Worm (Caenorhabditis elegans) whole organism, L1 larva: Measurements from ENCODE around the gene srx-59.

Experiments used
- C04F5.9 ChIP-seq: sonication (generic microtip); optimal IDR thresholded peaks from 2 replicates; lab custom pipeline; 2016; ENCODE audit warnings: missing genetic modification characterization, missing compliant biosample characterization
- C16A3.4 ChIP-seq: fragments of 150-350 bp; optimal IDR thresholded peaks from 2 replicates; lab custom pipeline; 2014; ENCODE audit warnings: missing biosample characterization, missing genetic modification characterization
- C34B4.2 ChIP-seq: sonication (generic microtip); optimal IDR thresholded peaks from 2 replicates; lab custom pipeline; 2017; ENCODE audit warnings: mild to moderate bottlenecking, missing genetic modification characterization, missing compliant biosample characterization
- F16B12.6 ChIP-seq: fragments of 150-350 bp; optimal IDR thresholded peaks from 2 replicates; lab custom pipeline; 2014; ENCODE audit warnings: missing biosample characterization, missing genetic modification characterization
- alr-1 ChIP-seq: fragments of 200-800 bp; sonication (Bioruptor generic); optimal IDR thresholded peaks from 2 replicates; lab custom pipeline; 2018; ENCODE audit warnings: borderline replicate concordance, mild to moderate bottlenecking, missing genetic modification characterization, missing compliant biosample characterization
- ama-1 ChIP-seq: fragments of 150-350 bp; optimal IDR thresholded peaks from 2 replicates; lab custom pipeline; 2014
- blmp-1 ChIP-seq: fragments of 150-350 bp; optimal IDR thresholded peaks from 2 replicates; lab custom pipeline; 2014; ENCODE audit warnings: missing biosample characterization, missing genetic modification characterization
- ceh-8 ChIP-seq: fragments of 200-800 bp; sonication (Bioruptor generic); optimal IDR thresholded peaks from 2 replicates; lab custom pipeline; 2018; ENCODE audit warnings: mild to moderate bottlenecking, missing genetic modification characterization, moderate library complexity, missing compliant biosample characterization
- ceh-88 ChIP-seq: fragments of 200-800 bp; sonication (Bioruptor generic); IDR thresholded peaks from 2 replicates; pipeline ENCODE4 v1.3.6; 2022; ENCODE audit warnings: missing genetic modification characterization, missing compliant biosample characterization
- dpl-1 ChIP-seq, 3 experiments: fragments of 150-350 bp in 2 of 3; sonication (generic microtip) in 1 of 3; optimal IDR thresholded peaks; 2 replicates each; lab custom pipeline; 2014 to 2017; ENCODE audit warnings: missing biosample characterization in 3 of 3, missing genetic modification characterization in 3 of 3, missing genetic modification reagents in 3 of 3
- dsc-1 ChIP-seq: sonication (generic microtip); optimal IDR thresholded peaks from 2 replicates; lab custom pipeline; 2016; ENCODE audit warnings: mild to moderate bottlenecking, missing genetic modification characterization, missing compliant biosample characterization
- efl-1 ChIP-seq, 4 experiments: fragments of 150-350 bp; optimal IDR thresholded peaks in 3 of 4; peaks in 1 of 4; 1 replicate in 1 of 4; 2 replicates in 3 of 4; lab custom pipeline; 2014; ENCODE audit warnings: missing biosample characterization in 2 of 4, missing genetic modification characterization in 2 of 4, missing genetic modification reagents in 2 of 4
- efl-3 ChIP-seq: fragments of 200-800 bp; sonication (Bioruptor generic); optimal IDR thresholded peaks from 2 replicates; lab custom pipeline; 2018; ENCODE audit warnings: mild to moderate bottlenecking, missing genetic modification characterization, missing compliant biosample characterization
- elt-3 ChIP-seq, 6 experiments: fragments of 150-350 bp in 1 of 6; sonication (generic microtip); optimal IDR thresholded peaks; 2 replicates each; lab custom pipeline; 2017 to 2018; ENCODE audit warnings: missing biosample characterization in 6 of 6, missing genetic modification characterization in 6 of 6, inconsistent platforms in 1 of 6
- ets-5 ChIP-seq: fragments of 200-800 bp; sonication (Bioruptor generic); IDR thresholded peaks from 2 replicates; pipeline ENCODE4 v1.3.6; 2022; ENCODE audit warnings: missing genetic modification characterization, missing compliant biosample characterization
- fkh-4 ChIP-seq: sonication (generic microtip); optimal IDR thresholded peaks from 2 replicates; lab custom pipeline; 2016; ENCODE audit warnings: missing compliant biosample characterization, missing genetic modification characterization, borderline replicate concordance
- grh-1 ChIP-seq: fragments of 200-800 bp; sonication (Bioruptor generic); IDR thresholded peaks from 2 replicates; pipeline ENCODE4 v1.3.6; 2022; ENCODE audit warnings: missing genetic modification reagents, missing genetic modification characterization, missing compliant biosample characterization
- irx-1 ChIP-seq: sonication (generic microtip); optimal IDR thresholded peaks from 2 replicates; lab custom pipeline; 2016; ENCODE audit warnings: missing genetic modification characterization, missing compliant biosample characterization
- lin-14 ChIP-seq: fragments of 200-800 bp; sonication (Bioruptor generic); optimal IDR thresholded peaks from 2 replicates; lab custom pipeline; 2018; ENCODE audit warnings: mild to moderate bottlenecking, missing genetic modification characterization, moderate library complexity, missing compliant biosample characterization
- lin-35 ChIP-seq, 2 experiments: fragments of 150-350 bp; optimal IDR thresholded peaks; 2 replicates each; lab custom pipeline; 2014; ENCODE audit warnings: missing biosample characterization in 2 of 2, missing genetic modification characterization in 2 of 2, missing genetic modification reagents in 2 of 2
- lin-39 ChIP-seq: fragments of 150-350 bp; optimal IDR thresholded peaks from 2 replicates; lab custom pipeline; 2014; ENCODE audit warnings: missing biosample characterization, missing genetic modification reagents, missing genetic modification characterization
- lir-3 ChIP-seq: sonication (generic microtip); optimal IDR thresholded peaks from 2 replicates; lab custom pipeline; 2016; ENCODE audit warnings: mild to moderate bottlenecking, missing genetic modification characterization, moderate library complexity, missing compliant biosample characterization; ENCODE audit not compliant: poor library complexity
- mep-1 ChIP-seq: fragments of 150-350 bp; optimal IDR thresholded peaks from 2 replicates; lab custom pipeline; 2014; ENCODE audit warnings: missing biosample characterization, missing genetic modification characterization
- nhr-12 ChIP-seq: sonication (generic microtip); optimal IDR thresholded peaks from 2 replicates; lab custom pipeline; 2017; ENCODE audit warnings: missing biosample characterization, missing genetic modification characterization
- nhr-28 ChIP-seq: fragments of 150-350 bp; optimal IDR thresholded peaks from 2 replicates; lab custom pipeline; 2014; ENCODE audit warnings: missing biosample characterization, missing genetic modification characterization
- nhr-84 ChIP-seq: sonication (generic microtip); optimal IDR thresholded peaks from 2 replicates; lab custom pipeline; 2017; ENCODE audit warnings: missing biosample characterization, missing genetic modification characterization
- swsn-7 ChIP-seq: sonication (generic microtip); optimal IDR thresholded peaks from 2 replicates; lab custom pipeline; 2016; ENCODE audit warnings: missing genetic modification characterization, missing compliant biosample characterization
- unc-62 ChIP-seq: fragments of 150-350 bp; optimal IDR thresholded peaks from 2 replicates; lab custom pipeline; 2014; ENCODE audit warnings: missing biosample characterization, missing genetic modification reagents, missing genetic modification characterization
- unc-98 ChIP-seq: fragments of 200-800 bp; sonication (Bioruptor generic); IDR thresholded peaks from 2 replicates; pipeline ENCODE4 v1.3.6; 2022; ENCODE audit warnings: missing genetic modification characterization, missing compliant biosample characterization
- xbp-1 ChIP-seq: sonication (generic microtip); optimal IDR thresholded peaks from 2 replicates; lab custom pipeline; 2016; ENCODE audit warnings: missing genetic modification characterization, missing compliant biosample characterization
- zip-4 ChIP-seq: fragments of 200-800 bp; sonication (Bioruptor generic); optimal IDR thresholded peaks from 2 replicates; lab custom pipeline; 2018; ENCODE audit warnings: mild to moderate bottlenecking, missing genetic modification characterization, moderate library complexity, missing compliant biosample characterization

Gene srx-59

DNA sequence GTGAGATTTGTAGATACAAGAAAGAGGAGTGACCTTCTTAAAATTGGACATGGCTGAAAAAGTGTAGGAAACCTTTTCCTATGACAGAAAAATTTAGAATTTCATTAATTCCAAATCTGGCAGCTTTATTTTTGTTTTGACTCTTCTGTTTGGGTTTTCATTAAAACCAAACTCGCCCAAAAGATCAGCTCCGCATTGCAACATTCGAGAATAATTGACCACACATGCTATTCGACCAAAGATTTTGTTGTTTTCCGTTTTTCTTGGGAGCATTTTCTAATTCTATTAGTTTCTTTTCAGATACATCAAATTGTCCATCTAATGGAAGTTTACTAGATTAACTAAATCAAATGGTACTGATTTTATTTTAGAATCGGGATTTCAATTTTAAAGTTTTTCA is 15.4 kb upstream of the srx-59 start, which contains the start of gene mec-1:
Gene mec-1, plus strand, starts transcription at position 301 of the 400 bp plus-strand sequence.
- TF ChIP-seq unc-62: no peak
- peak; percentile 10 for TF ChIP-seq dsc-1 (tag; lab: Kevin White, UChicago)

DNA sequence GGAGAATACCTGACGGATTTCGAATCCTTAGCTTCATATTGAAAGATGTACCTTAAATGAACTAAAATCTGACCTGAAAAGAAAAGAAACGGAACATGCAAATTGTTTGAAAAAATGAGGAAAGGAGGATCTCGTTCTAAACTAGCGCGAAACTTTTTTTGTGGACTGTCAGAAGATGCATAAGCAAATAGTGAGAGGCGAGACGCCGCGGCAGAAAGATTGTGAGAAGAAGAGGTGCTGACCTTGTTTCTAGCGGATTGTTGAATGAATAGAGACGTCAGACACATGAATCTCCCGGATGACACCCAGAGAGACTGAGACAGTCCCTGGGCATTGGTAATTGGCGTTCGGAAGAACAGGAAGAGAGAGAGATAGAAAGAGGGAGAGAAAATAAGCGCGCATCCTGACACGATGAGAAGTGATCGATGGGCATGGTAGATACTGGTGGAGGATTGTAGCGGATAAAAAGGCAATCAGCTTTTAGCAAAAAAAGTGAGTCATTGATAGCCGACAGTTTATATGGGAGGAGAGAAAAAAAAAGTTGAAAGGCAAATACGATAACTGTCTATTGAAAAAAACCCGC is 1.6 kb upstream of the srx-59 start, which contains the start of gene ptr-15:
Gene ptr-15, minus strand, starts transcription at position 51 of the 583 bp plus-strand sequence.
- TF ChIP-seq C16A3.4 (tag; lab: Kevin White, UChicago) (no peak), blmp-1 (tag; lab: Kevin White, UChicago) (peak; percentile 74), efl-1 (optimal IDR thresholded peaks at IDR 0.05; lab: Kevin White, UChicago) (no peak), efl-1 (GFP tag; optimal IDR thresholded peaks at IDR 0.05 in 1 of 2; lab: Kevin White, UChicago) (peak in 1 of 2 experiments; percentile 60), nhr-28 (tag; lab: Kevin White, UChicago) (no peak), ets-5 (GFP tag; lab: Robert Waterston, UW) (no peak)

DNA sequence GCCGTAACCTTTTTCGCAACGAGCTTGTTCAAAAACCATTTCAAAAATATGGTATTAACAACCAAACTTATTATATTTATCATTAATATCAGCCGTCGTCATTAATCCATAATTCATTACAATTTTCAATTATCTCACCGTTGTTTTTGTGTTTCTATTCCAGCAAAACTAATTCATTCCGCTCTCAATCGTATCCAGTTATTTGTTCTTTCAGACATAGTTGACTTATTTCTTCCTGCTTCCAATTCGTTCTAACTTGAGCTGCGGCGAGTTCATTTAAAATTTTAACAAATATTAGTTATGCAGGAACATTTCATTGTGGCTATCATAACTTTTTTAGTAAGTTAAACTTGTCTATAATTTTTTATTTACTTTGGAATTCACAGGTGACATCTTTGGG is 4.4 kb downstream of the srx-59 start, which contains the start of gene srx-16:
Gene srx-16, plus strand, starts transcription at position 301 of the 400 bp plus-strand sequence.
- TF ChIP-seq fkh-4 (tag; lab: Kevin White, UChicago) (no peak), irx-1 (tag; lab: Kevin White, UChicago) (no peak)
- TF ChIP-seq, all 84 proteins: peak for 0

DNA sequence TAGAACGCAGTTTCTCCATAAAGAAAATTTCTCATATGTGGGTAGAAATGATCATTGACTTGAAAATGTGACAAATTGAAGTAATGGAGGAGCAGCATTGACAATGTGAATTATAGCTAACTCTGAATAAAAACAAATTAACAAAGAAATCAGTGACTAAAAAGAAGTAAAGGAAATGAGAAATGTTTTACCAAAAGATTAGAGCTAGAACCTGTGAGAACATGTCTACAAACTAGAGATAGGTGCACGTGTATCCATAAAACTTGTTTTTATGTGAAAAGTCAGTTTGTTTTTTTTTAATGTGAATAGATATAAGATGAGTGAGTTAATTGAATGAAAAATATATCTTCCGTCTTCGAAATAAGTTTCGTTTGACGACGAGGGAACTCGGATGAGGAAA is 7.4 kb downstream of the srx-59 start, which contains the start of gene sre-12:
Gene sre-12, minus strand, starts transcription at position 101 of the 400 bp plus-strand sequence.
- TF ChIP-seq C04F5.9 (tag; lab: Kevin White, UChicago) (no peak), efl-3 (no peak), swsn-7 (tag; lab: Kevin White, UChicago) (no peak), unc-98 (GFP tag; lab: Robert Waterston, UW) (no peak), nhr-12 (tag; lab: Kevin White, UChicago) (no peak), F16B12.6 (tag; lab: Kevin White, UChicago) (no peak), nhr-84 (no peak), C34B4.2 (tag; lab: Kevin White, UChicago) (no peak)

DNA sequence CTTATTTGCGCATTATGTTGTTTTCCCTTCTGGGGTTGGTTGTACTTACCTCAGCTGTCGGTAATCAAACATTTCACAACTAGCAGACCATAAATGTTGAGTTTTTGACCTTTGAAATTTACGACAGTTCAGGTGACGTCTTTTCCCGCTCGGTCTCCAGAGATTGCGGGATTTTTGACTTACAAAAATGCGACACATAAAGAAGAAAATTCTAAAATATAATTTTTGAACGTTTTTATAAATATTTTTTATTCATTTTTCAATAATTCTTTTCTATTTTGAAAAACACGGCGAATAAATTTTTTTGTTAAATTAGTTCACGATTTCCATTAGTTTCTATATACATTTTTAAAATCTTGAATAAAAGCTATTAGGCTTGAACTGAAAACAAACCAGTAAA is 11.1 kb downstream of the srx-59 start, which contains the start of gene nhr-161:
Gene nhr-161, minus strand, starts transcription at position 101 of the 400 bp plus-strand sequence.
- no peak for TF ChIP-seq xbp-1 (tag; lab: Kevin White, UChicago)
- no peak for TF ChIP-seq zip-4 (GFP tag; lab: Kevin White, UChicago)
- TF ChIP-seq ama-1 (lab: Kevin White, UChicago): no peak
- no peak for TF ChIP-seq grh-1
- TF ChIP-seq ceh-88 (GFP tag; lab: Robert Waterston, UW): no peak
- no peak for TF ChIP-seq nhr-12 (tag; lab: Kevin White, UChicago)
- no peak for TF ChIP-seq mep-1 (tag; lab: Kevin White, UChicago)
- no peak for TF ChIP-seq dpl-1 (GFP tag; optimal IDR thresholded peaks at IDR 0.05; lab: Kevin White, UChicago)
- TF ChIP-seq unc-62: no peak
- no peak for TF ChIP-seq lin-39
- TF ChIP-seq alr-1 (tag; lab: Kevin White, UChicago): no peak
- no peak for TF ChIP-seq lin-14 (GFP tag; lab: Kevin White, UChicago)
- no peak for TF ChIP-seq F16B12.6 (tag; lab: Kevin White, UChicago)
- no peak for TF ChIP-seq lir-3 (tag; lab: Kevin White, UChicago)
- TF ChIP-seq elt-3 (tag; optimal IDR thresholded peaks at IDR 0.05; lab: Kevin White, UChicago): no peak
- no peak for TF ChIP-seq ceh-8
- TF ChIP-seq lin-35 (GFP tag; optimal IDR thresholded peaks at IDR 0.05; lab: Kevin White, UChicago): no peak
- TF ChIP-seq ets-5 (GFP tag; lab: Robert Waterston, UW): no peak
